Fruit fly (Drosophila melanogaster) whole organism, embryonic: ENCODE results near the gene Atg14.

ENCODE experiments used
- Aef1 ChIP-seq: fragments of 200-800 bp; sonication (Bioruptor generic); IDR thresholded peaks from 3 replicates; pipeline ENCODE4 v1.3.6; 2022; ENCODE audit warnings: missing biosample characterization, missing genetic modification characterization
- CG10321 ChIP-seq: fragments of 200-800 bp; sonication (Bioruptor generic); IDR thresholded peaks from 2 replicates; pipeline ENCODE4 v1.3.6; 2022; ENCODE audit warnings: missing biosample characterization, missing genetic modification characterization
- CG10959 ChIP-seq: fragments of 200-800 bp; sonication (Bioruptor generic); IDR thresholded peaks from 2 replicates; pipeline ENCODE4 v1.3.6; 2022; ENCODE audit warnings: missing biosample characterization, missing genetic modification characterization
- CG11093 ChIP-seq: fragments of 200-800 bp; sonication (Bioruptor generic); IDR thresholded peaks from 3 replicates; pipeline ENCODE4 v1.3.6; 2022; ENCODE audit warnings: missing biosample characterization, missing genetic modification characterization
- CG11560 ChIP-seq: fragments of 200-800 bp; sonication (Bioruptor generic); IDR thresholded peaks from 3 replicates; pipeline ENCODE4 v1.3.6; 2022; ENCODE audit warnings: missing biosample characterization, missing genetic modification characterization
- CG11696 ChIP-seq: fragments of 200-800 bp; sonication (Bioruptor generic); IDR thresholded peaks from 2 replicates; pipeline ENCODE4 v1.3.6; 2022; ENCODE audit warnings: missing biosample characterization, missing genetic modification characterization
- CG12155 ChIP-seq: fragments of 200-800 bp; sonication (Bioruptor generic); optimal IDR thresholded peaks from 3 replicates; lab custom pipeline; 2016; ENCODE audit warnings: missing biosample characterization, missing genetic modification characterization
- CG14050 ChIP-seq: fragments of 200-800 bp; sonication (Bioruptor generic); IDR thresholded peaks from 3 replicates; pipeline ENCODE4 v1.3.6; 2022; ENCODE audit warnings: missing biosample characterization, missing genetic modification characterization
- CG15696 ChIP-seq: fragments of 200-800 bp; sonication (Bioruptor generic); optimal IDR thresholded peaks from 2 replicates; lab custom pipeline; 2019; ENCODE audit warnings: missing biosample characterization, mild to moderate bottlenecking, missing genetic modification characterization, moderate library complexity
- CG18011 ChIP-seq: fragments of 200-800 bp; sonication (Bioruptor generic); optimal IDR thresholded peaks from 2 replicates; lab custom pipeline; 2017; ENCODE audit warnings: missing biosample characterization, missing genetic modification characterization, mild to moderate bottlenecking, moderate library complexity, missing genotype
- CG18619 ChIP-seq: fragments of 200-800 bp; sonication (Bioruptor generic); optimal IDR thresholded peaks from 3 replicates; lab custom pipeline; 2017; ENCODE audit warnings: missing biosample characterization, mild to moderate bottlenecking, missing genetic modification characterization
- CG2120 ChIP-seq: fragments of 200-800 bp; sonication (Bioruptor generic); optimal IDR thresholded peaks from 3 replicates; lab custom pipeline; 2016; ENCODE audit warnings: missing biosample characterization, missing genetic modification characterization
- CG31441 ChIP-seq: fragments of 200-800 bp; sonication (Bioruptor generic); IDR thresholded peaks from 2 replicates; pipeline ENCODE4 v1.3.6; 2022; ENCODE audit warnings: missing biosample characterization, missing genetic modification characterization
- CG32772 ChIP-seq: fragments of 200-800 bp; sonication (Bioruptor generic); IDR thresholded peaks from 2 replicates; pipeline ENCODE4 v1.3.6; 2022; ENCODE audit warnings: missing biosample characterization, missing genetic modification characterization
- CG3995 ChIP-seq: fragments of 200-800 bp; sonication (Bioruptor generic); optimal IDR thresholded peaks from 3 replicates; lab custom pipeline; 2016; ENCODE audit warnings: missing biosample characterization, missing genetic modification characterization
- CG4282 ChIP-seq: fragments of 200-800 bp; sonication (Bioruptor generic); optimal IDR thresholded peaks from 2 replicates; lab custom pipeline; 2016; ENCODE audit warnings: missing biosample characterization, missing genetic modification characterization
- CG4404 ChIP-seq: fragments of 200-800 bp; sonication (Bioruptor generic); IDR thresholded peaks from 2 replicates; pipeline ENCODE4 v1.3.6; 2022; ENCODE audit warnings: missing biosample characterization, missing genetic modification characterization
- CG7839 ChIP-seq: fragments of 200-800 bp; sonication (Bioruptor generic); optimal IDR thresholded peaks from 3 replicates; lab custom pipeline; 2018; ENCODE audit warnings: missing biosample characterization, mild to moderate bottlenecking, missing genetic modification characterization, moderate library complexity
- CG8359 ChIP-seq: fragments of 200-800 bp; sonication (Bioruptor generic); optimal IDR thresholded peaks from 2 replicates; lab custom pipeline; 2017; ENCODE audit warnings: missing biosample characterization, mild to moderate bottlenecking, missing genetic modification characterization, borderline replicate concordance
- CG8944 ChIP-seq: fragments of 200-800 bp; sonication (Bioruptor generic); optimal IDR thresholded peaks from 3 replicates; lab custom pipeline; 2016; ENCODE audit warnings: missing biosample characterization, missing genetic modification characterization
- CG9437 ChIP-seq: fragments of 200-800 bp; sonication (Bioruptor generic); optimal IDR thresholded peaks from 2 replicates; lab custom pipeline; 2018; ENCODE audit warnings: missing biosample characterization, mild to moderate bottlenecking, missing genetic modification characterization
- CkIIα-i1 ChIP-seq: fragments of 200-800 bp; sonication (Bioruptor generic); IDR thresholded peaks from 2 replicates; pipeline ENCODE4 v1.3.6; 2022; ENCODE audit warnings: missing biosample characterization, missing genetic modification characterization
- Dad ChIP-seq: fragments of 200-800 bp; sonication (Bioruptor generic); optimal IDR thresholded peaks from 3 replicates; lab custom pipeline; 2016; ENCODE audit warnings: missing biosample characterization, missing genetic modification characterization
- E2f1 ChIP-seq: fragments of 200-800 bp; sonication (Bioruptor generic); IDR thresholded peaks from 2 replicates; pipeline ENCODE4 v1.3.6; 2022; ENCODE audit warnings: missing biosample characterization, missing genetic modification characterization
- GATAe ChIP-seq: fragments of 200-800 bp; sonication (Bioruptor generic); conservative IDR thresholded peaks from 2 replicates; pipeline ENCODE4 v1.3.6; 2022; ENCODE audit warnings: missing biosample characterization, missing genetic modification characterization
- HmgZ ChIP-seq: fragments of 200-800 bp; sonication (Bioruptor generic); optimal IDR thresholded peaks from 2 replicates; lab custom pipeline; 2018; ENCODE audit warnings: missing biosample characterization, mild to moderate bottlenecking, missing genetic modification characterization
- Optix ChIP-seq: fragments of 200-800 bp; sonication (Bioruptor generic); IDR thresholded peaks from 3 replicates; pipeline ENCODE4 v1.3.6; 2022; ENCODE audit warnings: missing biosample characterization, missing genetic modification characterization
- Sry-β ChIP-seq: fragments of 200-800 bp; sonication (Bioruptor generic); optimal IDR thresholded peaks from 2 replicates; lab custom pipeline; 2018; ENCODE audit warnings: missing biosample characterization, mild to moderate bottlenecking, missing genetic modification characterization, moderate library complexity
- bbx ChIP-seq: fragments of 200-800 bp; sonication (Bioruptor generic); IDR thresholded peaks from 2 replicates; pipeline ENCODE4 v1.3.6; 2022; ENCODE audit warnings: missing biosample characterization, missing genetic modification characterization; ENCODE audit not compliant: partially characterized antibody
- bowl ChIP-seq: fragments of 200-800 bp; sonication (Bioruptor generic); IDR thresholded peaks from 2 replicates; pipeline ENCODE4 v1.3.6; 2022; ENCODE audit warnings: missing biosample characterization, missing genetic modification characterization
- croc ChIP-seq: fragments of 200-800 bp; sonication (Bioruptor generic); conservative IDR thresholded peaks from 3 replicates; pipeline ENCODE4 v1.3.6; 2022; ENCODE audit warnings: missing biosample characterization, missing genetic modification characterization
- cwo ChIP-seq: fragments of 200-800 bp; sonication (Bioruptor generic); optimal IDR thresholded peaks from 3 replicates; lab custom pipeline; 2017; ENCODE audit warnings: missing biosample characterization, missing genetic modification characterization, mild to moderate bottlenecking, moderate library complexity, missing genetic modification reagents
- dan ChIP-seq: fragments of 200-800 bp; sonication (Bioruptor generic); IDR thresholded peaks from 2 replicates; pipeline ENCODE4 v1.3.6; 2022; ENCODE audit warnings: missing biosample characterization, missing genetic modification characterization
- gfzf ChIP-seq: fragments of 200-800 bp; sonication (Bioruptor generic); optimal IDR thresholded peaks from 2 replicates; lab custom pipeline; 2016; ENCODE audit warnings: missing biosample characterization, mild to moderate bottlenecking, missing genetic modification characterization, moderate library complexity
- her ChIP-seq: fragments of 200-800 bp; sonication (Bioruptor generic); optimal IDR thresholded peaks from 2 replicates; lab custom pipeline; 2016; ENCODE audit warnings: missing biosample characterization, missing genetic modification characterization
- hkb ChIP-seq, 2 experiments: fragments of 200-800 bp in 1 of 2; fragments of >200 bp in 1 of 2; sonication (Bioruptor generic) in 1 of 2; IDR thresholded peaks in 1 of 2; optimal IDR thresholded peaks in 1 of 2; 2 replicates each; pipeline versions ENCODE4 v1.3.6 to Lab custom; 2017 to 2022; ENCODE audit warnings: missing biosample characterization in 1 of 2, missing genetic modification characterization in 1 of 2
- ken ChIP-seq: fragments of 200-800 bp; sonication (Bioruptor generic); IDR thresholded peaks from 3 replicates; pipeline ENCODE4 v1.3.6; 2022; ENCODE audit warnings: missing biosample characterization, missing genetic modification characterization
- lmd ChIP-seq: fragments of 200-800 bp; sonication (Bioruptor generic); IDR thresholded peaks from 2 replicates; pipeline ENCODE4 v1.3.6; 2022; ENCODE audit warnings: missing biosample characterization, missing genetic modification characterization
- otp ChIP-seq: fragments of 200-800 bp; sonication (Bioruptor generic); IDR thresholded peaks from 3 replicates; pipeline ENCODE4, ENCODE4 v1.3.6; 2022; ENCODE audit warnings: missing biosample characterization, missing genetic modification characterization
- pzg ChIP-seq: fragments of 200-800 bp; sonication (Bioruptor generic); optimal IDR thresholded peaks from 3 replicates; lab custom pipeline; 2018; ENCODE audit warnings: missing biosample characterization, mild to moderate bottlenecking, missing genetic modification characterization, moderate library complexity
- sima ChIP-seq: fragments of 200-800 bp; sonication (Bioruptor generic); optimal IDR thresholded peaks from 2 replicates; lab custom pipeline; 2016; ENCODE audit warnings: missing biosample characterization, missing genetic modification characterization
- sisA ChIP-seq: fragments of 200-800 bp; sonication (Bioruptor generic); IDR thresholded peaks from 2 replicates; pipeline ENCODE4 v1.3.6; 2022; ENCODE audit warnings: missing biosample characterization, missing genetic modification characterization
- so ChIP-seq: fragments of 200-800 bp; sonication (Bioruptor generic); IDR thresholded peaks from 3 replicates; pipeline ENCODE4 v1.3.6; 2022; ENCODE audit warnings: missing biosample characterization, missing genetic modification characterization
- tio ChIP-seq: fragments of 200-800 bp; sonication (Bioruptor generic); optimal IDR thresholded peaks from 2 replicates; lab custom pipeline; 2017; ENCODE audit warnings: missing biosample characterization, missing genetic modification characterization, inconsistent platforms
- tx ChIP-seq: fragments of 200-800 bp; sonication (Bioruptor generic); optimal IDR thresholded peaks from 2 replicates; lab custom pipeline; 2016; ENCODE audit warnings: missing biosample characterization, missing genetic modification characterization
- unc-4 ChIP-seq: fragments of 200-800 bp; sonication (Bioruptor generic); IDR thresholded peaks from 2 replicates; pipeline ENCODE4 v1.3.6; 2022; ENCODE audit warnings: missing biosample characterization, missing genetic modification characterization; ENCODE audit not compliant: partially characterized antibody
- vnd ChIP-seq: fragments of 200-800 bp; sonication (Bioruptor generic); IDR thresholded peaks from 3 replicates; pipeline ENCODE4 v1.3.6; 2022; ENCODE audit warnings: missing biosample characterization, missing genetic modification characterization; ENCODE audit not compliant: partially characterized antibody
- yki ChIP-seq: fragments of >200 bp; optimal IDR thresholded peaks from 3 replicates; lab custom pipeline; 2018
- zfh1 ChIP-seq: fragments of 200-800 bp; sonication (Bioruptor generic); IDR thresholded peaks from 3 replicates; pipeline ENCODE4 v1.3.6; 2022; ENCODE audit warnings: missing biosample characterization, missing genetic modification characterization

Atg14 gene

DNA sequence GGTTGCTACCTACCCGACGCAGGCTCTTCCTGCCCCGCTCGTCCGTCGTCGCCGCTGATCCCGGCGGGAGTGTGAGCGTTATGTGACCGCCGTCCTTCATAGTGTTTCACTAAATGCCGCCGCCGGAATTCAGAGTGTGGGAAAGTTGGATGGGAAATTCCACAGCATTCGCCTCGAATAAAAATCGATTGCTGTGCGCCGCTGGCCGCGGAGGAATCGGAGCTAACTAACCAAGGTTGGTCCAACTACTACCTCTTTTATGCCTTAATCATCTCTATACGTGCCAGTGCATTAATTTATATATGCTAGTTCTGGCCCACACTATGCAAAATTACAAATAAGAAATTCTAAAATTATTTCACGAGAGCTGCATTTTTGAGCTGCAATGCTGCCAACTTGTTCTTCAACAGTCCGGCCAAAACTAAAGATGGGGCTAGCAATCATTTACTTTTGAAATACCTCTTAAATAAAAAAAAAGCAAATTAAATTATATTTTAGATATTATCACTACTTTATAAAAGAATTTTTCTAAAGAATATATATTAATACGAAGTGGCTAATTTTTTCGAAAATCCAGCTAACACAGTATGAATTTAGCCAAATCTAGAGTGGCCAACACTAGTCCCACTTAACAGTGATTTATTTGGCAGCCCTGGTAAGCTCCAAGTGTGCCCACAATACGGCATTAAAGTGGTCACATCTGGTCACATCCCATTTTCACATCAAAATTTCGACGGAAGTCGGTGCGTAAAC is 3.6 kb upstream of the Atg14 start, which contains the start of the genes alpha-Man-Ib and Pdhb (continued):
- TF ChIP-seq CG11560 (peak; percentile 53; the same call in 1 of the 3 replicates), CG14050 (peak; percentile 62; the same call in 2 of the 3 replicates), unc-4 (0 out of 2 replicates have a peak, but pooled peaks have one; percentile 38), CG18011 (GFP tag; lab: Kevin White, UChicago) (peak; percentile 39), pzg (GFP tag; lab: Kevin White, UChicago) (peak; percentile 88), E2f1 (GFP tag; lab: Robert Waterston, UW) (peak; percentile 74), vnd (GFP tag; lab: Robert Waterston, UW) (no peak), CG9437 (GFP tag; lab: Kevin White, UChicago) (peak; percentile 80), Sry-β (GFP tag; lab: Kevin White, UChicago) (peak; percentile 94), CG31441 (no peak; the same call in 1 of the 2 replicates), sima (GFP tag; lab: Kevin White, UChicago) (no peak), CkIIα-i1 (GFP tag; lab: Robert Waterston, UW) (no peak), CG4404 (peak; percentile 83), dan (GFP tag; lab: Robert Waterston, UW) (peak; percentile 53; the same call in 1 of the 2 replicates), tx (no peak), CG18619 (GFP tag; lab: Kevin White, UChicago) (peak; percentile 71), Optix (GFP tag; lab: Robert Waterston, UW) (peak; percentile 56; the same call in 2 of the 3 replicates), CG8944 (GFP tag; lab: Kevin White, UChicago) (peak; percentile 45), zfh1 (GFP tag; lab: Robert Waterston, UW) (peak; percentile 53; the same call in 2 of the 3 replicates), so (peak; percentile 49; the same call in 1 of the 3 replicates), CG7839 (tag; lab: Kevin White, UChicago) (no peak), hkb (optimal IDR thresholded peaks at IDR 0.05; lab: Kevin White, UChicago) (peak; percentile 75), hkb (GFP tag; IDR thresholded peaks at IDR 0.05; lab: Robert Waterston, UW) (peak; percentile 69), otp (GFP tag; lab: Robert Waterston, UW) (no peak; the same call in 2 of the 3 replicates), CG4282 (no peak), CG10321 (GFP tag; lab: Robert Waterston, UW) (no peak), CG15696 (tag; lab: Kevin White, UChicago) (peak; percentile 81), CG10959 (GFP tag; lab: Robert Waterston, UW) (peak; percentile 33; the same call in 1 of the 2 replicates), bowl (no peak), CG2120 (GFP tag; lab: Kevin White, UChicago) (peak; percentile 83), CG12155 (GFP tag; lab: Kevin White, UChicago) (peak; percentile 73), CG3995 (GFP tag; lab: Kevin White, UChicago) (peak; percentile 97), her (GFP tag; lab: Kevin White, UChicago) (peak; percentile 16), ken (peak; percentile 77), yki (no peak), CG11093 (GFP tag; lab: Robert Waterston, UW) (peak; percentile 63; the same call in 1 of the 3 replicates), CG11696 (no peak), tio (GFP tag; lab: Kevin White, UChicago) (no peak), cwo (GFP tag; lab: Kevin White, UChicago) (peak; percentile 25), CG32772 (GFP tag; lab: Robert Waterston, UW) (peak; percentile 69), Dad (GFP tag; lab: Kevin White, UChicago) (peak; percentile 25), croc (GFP tag; lab: Robert Waterston, UW) (peak; percentile 67), bbx (GFP tag; lab: Robert Waterston, UW) (no peak), sisA (GFP tag; lab: Robert Waterston, UW) (peak; percentile 82), Aef1 (GFP tag; lab: Robert Waterston, UW) (peak; percentile 82), gfzf (peak; percentile 78), CG8359 (GFP tag; lab: Kevin White, UChicago) (no peak), GATAe (GFP tag; lab: Robert Waterston, UW) (peak; percentile 38; the same call in 1 of the 2 replicates), HmgZ (tag; lab: Kevin White, UChicago) (peak; percentile 75), lmd (GFP tag; lab: Robert Waterston, UW) (peak; percentile 82)
